Worm (Caenorhabditis elegans): Measurements from ENCODE around the gene skr-8.

ce11 chrIV:17176177-17176576 lies 10.5 kb upstream of the skr-8 start, which contains the start of gene C52D10.3:
- TF ChIP-seq ztf-11 (tag; optimal IDR thresholded peaks at IDR 0.05) (no peak), R02D3.7 (tag; optimal IDR thresholded peaks at IDR 0.05) (no peak), elt-3 (tag; optimal IDR thresholded peaks at IDR 0.05) (no peak), nhr-11 (tag; optimal IDR thresholded peaks at IDR 0.05) (no peak), lin-39 (tag; optimal IDR thresholded peaks at IDR 0.05) (no peak), ceh-82 (tag; optimal IDR thresholded peaks at IDR 0.05) (no peak), C34F6.9 (tag; optimal IDR thresholded peaks at IDR 0.05) (no peak), nhr-237 (tag; optimal IDR thresholded peaks at IDR 0.05) (no peak), ZK546.5 (tag; optimal IDR thresholded peaks at IDR 0.05) (no peak), mdl-1 (tag; optimal IDR thresholded peaks at IDR 0.05) (no peak), unc-62 (GFP tag; optimal IDR thresholded peaks at IDR 0.05) (no peak), skn-1 (tag; optimal IDR thresholded peaks at IDR 0.05) (no peak), elt-1 (tag; optimal IDR thresholded peaks at IDR 0.05) (no peak)

All from whole organism, L2 larva.